Worm (Caenorhabditis elegans) whole organism, L3 larva: ENCODE results near the gene flp-21.

Experiments
- aly-2 ChIP-seq: fragments of 150-350 bp; optimal IDR thresholded peaks from 2 replicates; lab custom pipeline; 2014; ENCODE audit warnings: missing biosample characterization, missing genetic modification characterization
- ceh-16 ChIP-seq: sonication (generic microtip); optimal IDR thresholded peaks from 2 replicates; lab custom pipeline; 2017; ENCODE audit warnings: missing biosample characterization, missing genetic modification characterization
- lin-15B ChIP-seq: fragments of 150-350 bp; optimal IDR thresholded peaks from 2 replicates; lab custom pipeline; 2014; ENCODE audit warnings: missing biosample characterization, missing genetic modification characterization
- nhr-11 ChIP-seq: fragments of 150-350 bp; optimal IDR thresholded peaks from 2 replicates; lab custom pipeline; 2014; ENCODE audit warnings: missing biosample characterization, missing genetic modification characterization
- nhr-12 ChIP-seq: fragments of 150-350 bp; optimal IDR thresholded peaks from 2 replicates; lab custom pipeline; 2014; ENCODE audit warnings: missing biosample characterization, missing genetic modification characterization
- nhr-237 ChIP-seq: fragments of 150-350 bp; optimal IDR thresholded peaks from 2 replicates; lab custom pipeline; 2014; ENCODE audit warnings: missing biosample characterization, missing genetic modification characterization
- nhr-25 ChIP-seq: sonication (generic microtip); optimal IDR thresholded peaks from 2 replicates; lab custom pipeline; 2017; ENCODE audit warnings: missing biosample characterization, missing genetic modification characterization
- nhr-28 ChIP-seq: fragments of 150-350 bp; optimal IDR thresholded peaks from 2 replicates; lab custom pipeline; 2014; ENCODE audit warnings: missing biosample characterization, missing genetic modification characterization
- nhr-43 ChIP-seq: sonication (generic microtip); optimal IDR thresholded peaks from 2 replicates; lab custom pipeline; 2016; ENCODE audit warnings: mild to moderate bottlenecking, missing genetic modification characterization, missing compliant biosample characterization; ENCODE audit not compliant: poor library complexity, severe bottlenecking
- nhr-76 ChIP-seq: fragments of 150-350 bp; sonication (generic microtip); optimal IDR thresholded peaks from 5 replicates; lab custom pipeline; 2014; ENCODE audit warnings: missing biosample characterization, missing genetic modification characterization
- unc-62 ChIP-seq: fragments of 150-350 bp; sonication (generic microtip); optimal IDR thresholded peaks from 4 replicates; lab custom pipeline; 2014; ENCODE audit warnings: missing biosample characterization, missing genetic modification reagents, missing genetic modification characterization
- ztf-11 ChIP-seq: fragments of 150-350 bp; optimal IDR thresholded peaks from 2 replicates; lab custom pipeline; 2014; ENCODE audit warnings: missing biosample characterization, missing genetic modification characterization
- ztf-4 ChIP-seq: fragments of 150-350 bp; optimal IDR thresholded peaks from 2 replicates; lab custom pipeline; 2014; ENCODE audit warnings: missing biosample characterization, missing genetic modification characterization

DNA sequence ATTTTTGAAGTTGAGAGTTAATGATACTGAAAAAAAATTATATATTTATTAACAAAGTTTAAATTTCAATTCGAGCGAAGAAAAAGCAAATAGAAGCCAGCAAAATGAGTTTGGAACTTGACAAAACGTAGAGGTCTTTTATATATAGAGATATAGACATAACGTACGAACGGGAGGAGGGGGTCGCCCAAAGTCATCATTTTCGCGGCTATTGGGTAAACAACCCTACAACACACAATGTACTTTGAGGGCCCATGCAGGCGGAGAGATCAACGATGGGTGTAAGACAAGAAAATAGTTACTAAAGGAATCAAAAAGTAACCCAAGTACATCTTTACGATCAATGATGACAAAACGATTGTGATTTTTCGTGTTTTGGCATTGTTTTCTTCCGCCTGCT lies 18.6 kb downstream of the flp-21 start, which contains the start of gene ZK742.4:
- TF ChIP-seq nhr-43 (tag; lab: Kevin White, UChicago) = no peak
- TF ChIP-seq ztf-4 (tag; lab: Kevin White, UChicago) = no peak
- no peak for TF ChIP-seq nhr-237 (tag; lab: Kevin White, UChicago)
- no peak for TF ChIP-seq nhr-12 (tag; lab: Kevin White, UChicago)
- TF ChIP-seq ceh-16 (tag; lab: Kevin White, UChicago) = no peak
- TF ChIP-seq nhr-28 (tag; lab: Kevin White, UChicago) = no peak
- TF ChIP-seq nhr-11 (tag; lab: Kevin White, UChicago) = no peak
- TF ChIP-seq unc-62 (GFP tag; lab: Kevin White, UChicago) = no peak
- no peak for TF ChIP-seq aly-2
- no peak for TF ChIP-seq nhr-25 (tag; lab: Kevin White, UChicago)
- TF ChIP-seq ztf-11 (tag; lab: Kevin White, UChicago) = no peak
- no peak for TF ChIP-seq nhr-76 (tag; lab: Kevin White, UChicago)
- TF ChIP-seq lin-15B (tag; lab: Kevin White, UChicago) = no peak
